Worm (Caenorhabditis elegans) whole organism, L2 larva: ENCODE measurements around the gene ZK813.4.

Source experiments
- C34F6.9 ChIP-seq: fragments of 150-350 bp; optimal IDR thresholded peaks from 2 replicates; lab custom pipeline; 2014; ENCODE audit warnings: missing biosample characterization, missing genetic modification characterization
- ama-1 ChIP-seq: fragments of 150-350 bp; optimal IDR thresholded peaks from 2 replicates; lab custom pipeline; 2018; ENCODE audit warnings: inconsistent platforms
- nhr-12 ChIP-seq: fragments of 150-350 bp; optimal IDR thresholded peaks from 2 replicates; lab custom pipeline; 2014; ENCODE audit warnings: missing biosample characterization, missing genetic modification characterization
- zag-1 ChIP-seq: fragments of 150-350 bp; optimal IDR thresholded peaks from 2 replicates; lab custom pipeline; 2014; ENCODE audit warnings: missing biosample characterization, missing genetic modification characterization

- TF ChIP-seq ama-1 (lab: Kevin White, UChicago) (no peak), zag-1 (no peak), C34F6.9 (tag; lab: Kevin White, UChicago) (no peak), nhr-12 (tag; lab: Kevin White, UChicago) (no peak)
Observed at ce11 chrX:3467004-3467761, 37.3 kb upstream of the ZK813.4 start.
